Worm (Caenorhabditis elegans) whole organism, L4 larva: Measurements from ENCODE around the gene hum-6.

Experiments used
- mep-1 ChIP-seq: fragments of 150-350 bp; sonication (generic microtip); optimal IDR thresholded peaks from 3 replicates; lab custom pipeline; 2014; ENCODE audit warnings: missing biosample characterization, missing genetic modification characterization
- nhr-42 ChIP-seq: fragments of 200-800 bp; sonication (Bioruptor generic); IDR thresholded peaks from 2 replicates; pipeline ENCODE4 v1.3.6; 2022; ENCODE audit warnings: missing genetic modification characterization, missing compliant biosample characterization
- pha-4 ChIP-seq, 2 experiments: fragments of 150-350 bp in 1 of 2; fragments of 200-800 bp in 1 of 2; sonication (Bioruptor generic) in 1 of 2; IDR thresholded peaks in 1 of 2; optimal IDR thresholded peaks in 1 of 2; 2 replicates each; pipeline versions ENCODE4 v1.3.6 to Lab custom; 2014 to 2022; ENCODE audit warnings: missing genetic modification characterization in 2 of 2, missing genetic modification reagents in 2 of 2, missing biosample characterization in 1 of 2, missing compliant biosample characterization in 1 of 2

DNA sequence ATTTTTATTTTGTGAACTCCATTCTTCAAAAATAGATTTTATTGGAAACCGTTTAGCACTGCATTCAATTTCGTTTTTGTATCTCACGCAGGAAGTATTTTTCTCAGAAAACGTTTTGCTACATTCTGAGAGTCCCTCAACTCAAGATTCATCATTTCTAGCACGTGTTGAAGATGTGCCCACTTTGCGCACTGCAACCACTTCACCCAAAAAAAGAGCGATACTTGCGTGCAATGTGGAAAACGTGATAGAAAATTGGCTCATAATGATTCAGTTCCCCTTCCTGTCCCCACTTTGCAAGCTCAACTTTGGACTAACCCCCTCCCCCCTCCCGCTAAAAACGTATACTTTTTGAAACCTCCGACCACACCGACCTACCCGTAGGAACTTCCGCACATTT, 37.8 kb upstream of the hum-6 start:
- TF ChIP-seq mep-1 (tag; lab: Kevin White, UChicago) (no peak), nhr-42 (no peak), pha-4 (GFP tag; IDR thresholded peaks at IDR 0.05; lab: Robert Waterston, UW) (no peak), pha-4 (tag; optimal IDR thresholded peaks at IDR 0.05; lab: Kevin White, UChicago) (no peak)
